Fruit fly (Drosophila melanogaster) whole organism, embryonic: ENCODE measurements around the gene Wnt6.
A peak's percentile ranks its signal among the peaks of the same experiment; 100 is the strongest.

Source experiments
- Ada2b ChIP-seq: fragments of 200-800 bp; sonication (Bioruptor generic); IDR thresholded peaks from 2 replicates; pipeline ENCODE4 v1.3.6; 2022; ENCODE audit warnings: missing biosample characterization, missing genetic modification characterization
- Adf1 ChIP-seq: fragments of 200-800 bp; sonication (Bioruptor generic); IDR thresholded peaks from 2 replicates; pipeline ENCODE4 v1.3.6; 2022; ENCODE audit warnings: missing biosample characterization, missing genetic modification characterization
- Blimp-1 ChIP-seq: fragments of 200-800 bp; sonication (Bioruptor generic); optimal IDR thresholded peaks from 3 replicates; lab custom pipeline; 2018; ENCODE audit warnings: missing biosample characterization, missing genetic modification characterization, mild to moderate bottlenecking, moderate library complexity, missing genetic modification reagents
- Bteb2 ChIP-seq: fragments of 200-800 bp; sonication (Bioruptor generic); optimal IDR thresholded peaks from 2 replicates; lab custom pipeline; 2016; ENCODE audit warnings: missing biosample characterization, missing genetic modification characterization
- CG10366 ChIP-seq: fragments of 200-800 bp; sonication (Bioruptor generic); IDR thresholded peaks from 2 replicates; pipeline ENCODE4 v1.3.6; 2022; ENCODE audit warnings: missing biosample characterization, missing genetic modification characterization
- CG11504 ChIP-seq: fragments of 200-800 bp; sonication (Bioruptor generic); optimal IDR thresholded peaks from 3 replicates; lab custom pipeline; 2019; ENCODE audit warnings: missing biosample characterization, mild to moderate bottlenecking, missing genetic modification characterization, moderate library complexity
- CG11723 ChIP-seq: fragments of 200-800 bp; sonication (Bioruptor generic); optimal IDR thresholded peaks from 2 replicates; lab custom pipeline; 2017; ENCODE audit warnings: missing biosample characterization, mild to moderate bottlenecking, missing genetic modification characterization
- CG12769 ChIP-seq: fragments of 200-800 bp; sonication (Bioruptor generic); optimal IDR thresholded peaks from 2 replicates; lab custom pipeline; 2019; ENCODE audit warnings: missing biosample characterization, mild to moderate bottlenecking, missing genetic modification characterization, moderate library complexity
- CG14860 ChIP-seq: fragments of 200-800 bp; sonication (Bioruptor generic); IDR thresholded peaks from 3 replicates; pipeline ENCODE4 v1.3.6; 2022; ENCODE audit warnings: missing biosample characterization, missing genetic modification characterization; ENCODE audit not compliant: partially characterized antibody
- CG17802 ChIP-seq: fragments of 200-800 bp; sonication (Bioruptor generic); optimal IDR thresholded peaks from 2 replicates; lab custom pipeline; 2018; ENCODE audit warnings: missing biosample characterization, mild to moderate bottlenecking, missing genetic modification characterization, moderate library complexity
- CG18599 ChIP-seq: fragments of 200-800 bp; sonication (Bioruptor generic); optimal IDR thresholded peaks from 3 replicates; lab custom pipeline; 2017; ENCODE audit warnings: missing biosample characterization, missing genetic modification characterization, mild to moderate bottlenecking, moderate library complexity, missing genetic modification reagents
- CG2199 ChIP-seq: fragments of 200-800 bp; sonication (Bioruptor generic); IDR thresholded peaks from 3 replicates; pipeline ENCODE4 v1.3.6; 2022; ENCODE audit warnings: missing biosample characterization, missing genetic modification characterization
- CG2712 ChIP-seq: fragments of 200-800 bp; optimal IDR thresholded peaks from 3 replicates; lab custom pipeline; 2019; ENCODE audit warnings: missing biosample characterization, mild to moderate bottlenecking, missing genetic modification characterization, moderate library complexity
- CG2889 ChIP-seq: fragments of 200-800 bp; sonication (Bioruptor generic); IDR thresholded peaks from 3 replicates; pipeline ENCODE4 v1.3.6; 2022; ENCODE audit warnings: missing biosample characterization, missing genetic modification characterization
- CG32772 ChIP-seq: fragments of 200-800 bp; sonication (Bioruptor generic); IDR thresholded peaks from 2 replicates; pipeline ENCODE4 v1.3.6; 2022; ENCODE audit warnings: missing biosample characterization, missing genetic modification characterization
- CG7987 ChIP-seq: fragments of 200-800 bp; sonication (Bioruptor generic); optimal IDR thresholded peaks from 2 replicates; lab custom pipeline; 2018; ENCODE audit warnings: missing biosample characterization, mild to moderate bottlenecking, missing genetic modification characterization, moderate library complexity
- CG8290 ChIP-seq, 3 experiments: fragments of 200-800 bp; sonication (Bioruptor generic); optimal IDR thresholded peaks; 2 replicates each; lab custom pipeline; 2016 to 2019; ENCODE audit warnings: missing biosample characterization in 3 of 3, missing genetic modification characterization in 3 of 3, mild to moderate bottlenecking in 2 of 3, moderate library complexity in 1 of 3
- CG8765 ChIP-seq: fragments of 200-800 bp; sonication (Bioruptor generic); IDR thresholded peaks from 2 replicates; pipeline ENCODE4 v1.3.6; 2022; ENCODE audit warnings: missing biosample characterization, missing genetic modification characterization
- CG9932 ChIP-seq: fragments of 200-800 bp; sonication (Bioruptor generic); IDR thresholded peaks from 2 replicates; pipeline ENCODE4 v1.3.6; 2022; ENCODE audit warnings: missing biosample characterization, missing genetic modification characterization
- Dip3 ChIP-seq: fragments of 200-800 bp; sonication (Bioruptor generic); optimal IDR thresholded peaks from 3 replicates; lab custom pipeline; 2016; ENCODE audit warnings: missing biosample characterization, missing genetic modification characterization
- Dp ChIP-seq: fragments of 200-800 bp; sonication (Bioruptor generic); optimal IDR thresholded peaks from 2 replicates; lab custom pipeline; 2018; ENCODE audit warnings: missing biosample characterization, mild to moderate bottlenecking, missing genetic modification characterization, moderate library complexity
- Dref ChIP-seq: fragments of 200-800 bp; sonication (Bioruptor generic); IDR thresholded peaks from 2 replicates; pipeline ENCODE4 v1.3.6; 2022; ENCODE audit warnings: missing biosample characterization, missing genetic modification characterization
- E2f1 ChIP-seq: fragments of 200-800 bp; sonication (Bioruptor generic); IDR thresholded peaks from 2 replicates; pipeline ENCODE4 v1.3.6; 2022; ENCODE audit warnings: missing biosample characterization, missing genetic modification characterization
- E2f2 ChIP-seq: fragments of 200-800 bp; sonication (Bioruptor generic); IDR thresholded peaks from 2 replicates; pipeline ENCODE4 v1.3.6; 2022; ENCODE audit warnings: missing biosample characterization, missing genetic modification characterization
- ERR ChIP-seq: fragments of 200-800 bp; sonication (Bioruptor generic); optimal IDR thresholded peaks from 2 replicates; lab custom pipeline; 2016; ENCODE audit warnings: missing biosample characterization, missing genetic modification characterization
- Fer3 ChIP-seq: fragments of 200-800 bp; sonication (Bioruptor generic); optimal IDR thresholded peaks from 2 replicates; lab custom pipeline; 2018; ENCODE audit warnings: missing biosample characterization, mild to moderate bottlenecking, missing genetic modification characterization, moderate library complexity
- Gug ChIP-seq: fragments of 200-800 bp; sonication (Bioruptor generic); IDR thresholded peaks from 4 replicates; pipeline ENCODE4 v1.3.6; 2022; ENCODE audit warnings: missing biosample characterization, missing genetic modification characterization
- HmgD ChIP-seq: fragments of 200-800 bp; sonication (Bioruptor generic); optimal IDR thresholded peaks from 3 replicates; lab custom pipeline; 2016; ENCODE audit warnings: missing biosample characterization, missing genetic modification characterization
- HmgZ ChIP-seq: fragments of 200-800 bp; sonication (Bioruptor generic); optimal IDR thresholded peaks from 2 replicates; lab custom pipeline; 2018; ENCODE audit warnings: missing biosample characterization, mild to moderate bottlenecking, missing genetic modification characterization
- Hsf ChIP-seq: fragments of 200-800 bp; sonication (Bioruptor generic); optimal IDR thresholded peaks from 3 replicates; lab custom pipeline; 2016; ENCODE audit warnings: missing biosample characterization, missing genetic modification characterization
- Med ChIP-seq: fragments of 200-800 bp; sonication (Bioruptor generic); peaks from one replicate; lab custom pipeline; 2016; ENCODE audit warnings: missing biosample characterization, missing genetic modification characterization, mild to moderate bottlenecking, inconsistent platforms, moderate library complexity
- Ptx1 ChIP-seq: fragments of 200-800 bp; sonication (Bioruptor generic); IDR thresholded peaks from 2 replicates; pipeline ENCODE4 v1.3.6; 2022; ENCODE audit warnings: missing biosample characterization, missing genetic modification characterization
- Stat92E ChIP-seq, 3 experiments: fragments of >200 bp in 2 of 3; fragments of 200-800 bp in 1 of 3; sonication (Bioruptor generic) in 1 of 3; optimal IDR thresholded peaks; 2 replicates each; lab custom pipeline; 2017 to 2019; ENCODE audit warnings: missing biosample characterization in 3 of 3, missing genetic modification characterization in 3 of 3, mild to moderate bottlenecking in 1 of 3, moderate library complexity in 1 of 3
- Xbp1 ChIP-seq: fragments of 200-800 bp; sonication (Bioruptor generic); optimal IDR thresholded peaks from 3 replicates; lab custom pipeline; 2016; ENCODE audit warnings: missing biosample characterization, mild to moderate bottlenecking, missing genetic modification characterization
- Xrp1 ChIP-seq: fragments of 200-800 bp; sonication (Bioruptor generic); IDR thresholded peaks from 2 replicates; pipeline ENCODE4 v1.3.6; 2022; ENCODE audit warnings: missing biosample characterization, missing genetic modification characterization
- bbx ChIP-seq: fragments of 200-800 bp; sonication (Bioruptor generic); IDR thresholded peaks from 2 replicates; pipeline ENCODE4 v1.3.6; 2022; ENCODE audit warnings: missing biosample characterization, missing genetic modification characterization; ENCODE audit not compliant: partially characterized antibody
- cato ChIP-seq: fragments of 200-800 bp; sonication (Bioruptor generic); optimal IDR thresholded peaks from 2 replicates; lab custom pipeline; 2016; ENCODE audit warnings: missing biosample characterization, missing genetic modification characterization, borderline replicate concordance
- dan ChIP-seq: fragments of 200-800 bp; sonication (Bioruptor generic); IDR thresholded peaks from 2 replicates; pipeline ENCODE4 v1.3.6; 2022; ENCODE audit warnings: missing biosample characterization, missing genetic modification characterization
- dpn ChIP-seq, 2 experiments: fragments of 200-800 bp; sonication (Bioruptor generic); optimal IDR thresholded peaks; 3 replicates each; lab custom pipeline; 2016; ENCODE audit warnings: missing biosample characterization in 2 of 2, missing genetic modification characterization in 2 of 2
- eyg ChIP-seq: fragments of 200-800 bp; sonication (Bioruptor generic); optimal IDR thresholded peaks from 3 replicates; lab custom pipeline; 2016; ENCODE audit warnings: missing biosample characterization, missing genetic modification characterization
- fd96Cb ChIP-seq: fragments of 200-800 bp; sonication (Bioruptor generic); optimal IDR thresholded peaks from 2 replicates; lab custom pipeline; 2018; ENCODE audit warnings: missing biosample characterization, mild to moderate bottlenecking, missing genetic modification characterization, moderate library complexity
- gcm2 ChIP-seq: fragments of 200-800 bp; sonication (Bioruptor generic); optimal IDR thresholded peaks from 2 replicates; lab custom pipeline; 2016; ENCODE audit warnings: missing biosample characterization, missing genetic modification characterization
- gem ChIP-seq: fragments of 200-800 bp; sonication (Bioruptor generic); optimal IDR thresholded peaks from 2 replicates; lab custom pipeline; 2019; ENCODE audit warnings: missing biosample characterization, mild to moderate bottlenecking, missing genetic modification characterization, moderate library complexity
- gsb ChIP-seq: fragments of 200-800 bp; sonication (Bioruptor generic); IDR thresholded peaks from 2 replicates; pipeline ENCODE4 v1.3.6; 2022; ENCODE audit warnings: missing biosample characterization, missing genetic modification characterization
- gsb-n ChIP-seq: fragments of 200-800 bp; sonication (Bioruptor generic); optimal IDR thresholded peaks from 3 replicates; lab custom pipeline; 2018; ENCODE audit warnings: missing biosample characterization, mild to moderate bottlenecking, missing genetic modification characterization
- row ChIP-seq: fragments of 200-800 bp; sonication (Bioruptor generic); IDR thresholded peaks from 3 replicates; pipeline ENCODE4 v1.3.6; 2022; ENCODE audit warnings: missing biosample characterization, missing genetic modification characterization
- run ChIP-seq: fragments of 200-800 bp; sonication (Bioruptor generic); optimal IDR thresholded peaks from 3 replicates; lab custom pipeline; 2018; ENCODE audit warnings: missing biosample characterization, mild to moderate bottlenecking, missing genetic modification characterization
- sd ChIP-seq: fragments of 200-800 bp; sonication (Bioruptor generic); optimal IDR thresholded peaks from 3 replicates; lab custom pipeline; 2018; ENCODE audit warnings: missing biosample characterization, mild to moderate bottlenecking, missing genetic modification characterization, moderate library complexity
- zf30C ChIP-seq: fragments of 200-800 bp; sonication (Bioruptor generic); optimal IDR thresholded peaks from 3 replicates; lab custom pipeline; 2018; ENCODE audit warnings: missing biosample characterization, mild to moderate bottlenecking, missing genetic modification characterization

Wnt6 gene

DNA sequence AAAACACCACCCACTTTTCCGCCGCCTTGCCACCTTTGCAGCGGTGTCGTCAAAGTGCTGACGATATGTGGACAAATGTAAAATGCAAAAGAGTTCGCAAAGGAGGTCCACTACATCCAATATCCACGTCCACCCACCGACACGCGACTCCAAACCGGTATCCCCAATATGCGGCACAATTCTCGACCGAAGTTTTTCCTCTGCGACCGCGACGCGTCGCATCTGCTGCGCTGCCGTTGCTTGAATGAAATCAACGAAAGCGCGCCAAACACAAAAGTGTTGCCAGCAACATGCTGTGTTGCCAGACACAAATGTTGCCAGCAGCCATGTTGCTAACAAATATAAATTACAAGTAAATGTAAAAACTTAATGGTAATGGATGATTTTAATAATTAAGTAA is 65.0 kb downstream of the Wnt6 start, which contains the start of gene CG5160:
Gene CG5160 (minus strand): TSS at position 223 of the 400 bp plus-strand sequence.
- TF ChIP-seq CG11723 (no peak), Bteb2 (GFP tag; lab: Kevin White, UChicago) (no peak), Adf1 (peak; percentile 76), Med (GFP tag; lab: Kevin White, UChicago) (peak; percentile 72), CG18599 (peak; percentile 2), Hsf (GFP tag; lab: Kevin White, UChicago) (no peak), HmgD (GFP tag; lab: Kevin White, UChicago) (no peak), Ada2b (GFP tag; lab: Robert Waterston, UW) (0 out of 2 replicates have a peak, but pooled peaks have one; percentile 4), CG2889 (GFP tag; lab: Robert Waterston, UW) (no peak), sd (no peak), CG11504 (peak; percentile 99), dpn (GFP tag; optimal IDR thresholded peaks at IDR 0.05; lab: Kevin White, UChicago) (no peak), cato (GFP tag; lab: Kevin White, UChicago) (no peak), Dp (GFP tag; lab: Kevin White, UChicago) (peak; percentile 26), Fer3 (tag; lab: Kevin White, UChicago) (no peak), Blimp-1 (GFP tag; lab: Kevin White, UChicago) (no peak), CG2712 (tag; lab: Kevin White, UChicago) (no peak), Gug (GFP tag; lab: Robert Waterston, UW) (no peak), CG2199 (GFP tag; lab: Robert Waterston, UW) (peak; percentile 78; the same call in 2 of the 3 replicates), zf30C (no peak), CG8765 (GFP tag; lab: Robert Waterston, UW) (no peak), ERR (GFP tag; lab: Kevin White, UChicago) (no peak), gsb-n (no peak), Dref (GFP tag; lab: Robert Waterston, UW) (no peak), E2f2 (GFP tag; lab: Robert Waterston, UW) (peak; percentile 28; the same call in 1 of the 2 replicates), bbx (0 out of 2 replicates have a peak, but pooled peaks have one; percentile 25), E2f1 (GFP tag; lab: Robert Waterston, UW) (0 out of 2 replicates have a peak, but pooled peaks have one; percentile 7), dan (GFP tag; lab: Robert Waterston, UW) (no peak), HmgZ (no peak), gsb (GFP tag; lab: Robert Waterston, UW) (no peak), Xrp1 (GFP tag; lab: Robert Waterston, UW) (no peak), CG17802 (no peak), CG12769 (tag; lab: Kevin White, UChicago) (no peak)

- 0 out of 2 replicates have a peak, but pooled peaks have one; percentile 6 for TF ChIP-seq CG9932 (GFP tag; lab: Robert Waterston, UW)
- TF ChIP-seq Xbp1 (GFP tag; lab: Kevin White, UChicago): no peak
- TF ChIP-seq CG12769 (tag; lab: Kevin White, UChicago): peak; percentile 97
- no peak for TF ChIP-seq Dip3 (GFP tag; lab: Kevin White, UChicago)
- 0 out of 3 replicates have a peak, but pooled peaks have one; percentile 24 for TF ChIP-seq row (GFP tag; lab: Robert Waterston, UW)
These were observed 67.5 kb downstream of the Wnt6 start, which contains the start of gene CG5171 for dm6 chr2L:7401025-7401424. CG5171 (plus strand) TSS chr2L:7401335.

DNA sequence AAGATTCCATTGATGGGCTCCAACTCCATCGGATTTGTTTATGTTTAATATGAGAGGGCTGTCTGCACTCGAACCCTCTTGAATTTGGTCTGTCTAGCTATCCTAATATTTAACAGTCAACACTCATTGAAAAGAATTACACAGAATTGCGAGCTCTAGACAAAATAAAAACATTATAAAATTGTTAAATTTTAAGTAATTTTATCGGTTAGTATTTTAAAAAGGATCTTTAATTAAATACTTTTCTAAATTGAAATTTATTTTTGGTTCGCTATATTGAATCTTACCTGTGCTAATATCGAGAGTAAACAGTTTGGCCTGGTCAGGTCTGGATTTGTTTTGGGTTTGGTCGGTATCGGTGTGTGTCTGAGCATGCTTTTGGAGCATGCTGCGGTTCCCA is 68.1 kb downstream of the Wnt6 start:
- TF ChIP-seq row (GFP tag; lab: Robert Waterston, UW) (peak; percentile 87), fd96Cb (tag; lab: Kevin White, UChicago) (peak; percentile 55), eyg (GFP tag; lab: Kevin White, UChicago) (no peak), CG7987 (GFP tag; lab: Kevin White, UChicago) (no peak), CG32772 (GFP tag; lab: Robert Waterston, UW) (peak; percentile 71; the same call in 1 of the 2 replicates), Ptx1 (GFP tag; lab: Robert Waterston, UW) (peak; percentile 91), CG14860 (GFP tag; lab: Robert Waterston, UW) (no peak), gcm2 (GFP tag; lab: Kevin White, UChicago) (peak; percentile 7), run (tag; lab: Kevin White, UChicago) (peak; percentile 33), CG10366 (GFP tag; lab: Robert Waterston, UW) (peak; percentile 79), Stat92E (GFP tag; optimal IDR thresholded peaks at IDR 0.05; lab: Kevin White, UChicago) (no peak), gem (tag; lab: Kevin White, UChicago) (peak; percentile 80), CG8290 (GFP tag; optimal IDR thresholded peaks at IDR 0.05; lab: Kevin White, UChicago) (no peak), CG8290 (tag; optimal IDR thresholded peaks at IDR 0.05; lab: Kevin White, UChicago) (peak in 1 of 2 experiments; percentile 16)
